Worm (Caenorhabditis elegans) whole organism, L1 larva: ENCODE results near the gene C56E6.2.
A peak's percentile ranks its signal among the peaks of the same experiment; 100 is the strongest.

Experiments
- C04F5.9 ChIP-seq: sonication (generic microtip); optimal IDR thresholded peaks from 2 replicates; lab custom pipeline; 2016; ENCODE audit warnings: missing genetic modification characterization, missing compliant biosample characterization
- C34B4.2 ChIP-seq: sonication (generic microtip); optimal IDR thresholded peaks from 2 replicates; lab custom pipeline; 2017; ENCODE audit warnings: mild to moderate bottlenecking, missing genetic modification characterization, missing compliant biosample characterization
- Y116A8C.19 ChIP-seq: sonication (generic microtip); optimal IDR thresholded peaks from 2 replicates; lab custom pipeline; 2016; ENCODE audit warnings: missing compliant biosample characterization, missing genetic modification characterization, borderline replicate concordance
- aly-2 ChIP-seq: fragments of 150-350 bp; optimal IDR thresholded peaks from 2 replicates; lab custom pipeline; 2014; ENCODE audit warnings: missing biosample characterization, missing genetic modification characterization
- ama-1 ChIP-seq: fragments of 150-350 bp; optimal IDR thresholded peaks from 2 replicates; lab custom pipeline; 2014
- blmp-1 ChIP-seq: fragments of 150-350 bp; optimal IDR thresholded peaks from 2 replicates; lab custom pipeline; 2014; ENCODE audit warnings: missing biosample characterization, missing genetic modification characterization
- ceh-8 ChIP-seq: fragments of 200-800 bp; sonication (Bioruptor generic); optimal IDR thresholded peaks from 2 replicates; lab custom pipeline; 2018; ENCODE audit warnings: mild to moderate bottlenecking, missing genetic modification characterization, moderate library complexity, missing compliant biosample characterization
- ceh-88 ChIP-seq: fragments of 200-800 bp; sonication (Bioruptor generic); IDR thresholded peaks from 2 replicates; pipeline ENCODE4 v1.3.6; 2022; ENCODE audit warnings: missing genetic modification characterization, missing compliant biosample characterization
- efl-1 ChIP-seq, 4 experiments: fragments of 150-350 bp; optimal IDR thresholded peaks in 3 of 4; peaks in 1 of 4; 1 replicate in 1 of 4; 2 replicates in 3 of 4; lab custom pipeline; 2014; ENCODE audit warnings: missing biosample characterization in 2 of 4, missing genetic modification characterization in 2 of 4, missing genetic modification reagents in 2 of 4
- efl-3 ChIP-seq: fragments of 200-800 bp; sonication (Bioruptor generic); optimal IDR thresholded peaks from 2 replicates; lab custom pipeline; 2018; ENCODE audit warnings: mild to moderate bottlenecking, missing genetic modification characterization, missing compliant biosample characterization
- egl-27 ChIP-seq, 2 experiments: fragments of 150-350 bp in 1 of 2; sonication (generic microtip); optimal IDR thresholded peaks; 3 replicates each; lab custom pipeline; 2017 to 2018; ENCODE audit warnings: missing biosample characterization in 2 of 2, missing genetic modification characterization in 2 of 2, missing genetic modification reagents in 2 of 2
- elt-2 ChIP-seq: sonication (generic microtip); optimal IDR thresholded peaks from 2 replicates; lab custom pipeline; 2016; ENCODE audit warnings: missing genetic modification characterization, mild to moderate bottlenecking, inconsistent platforms, missing compliant biosample characterization, missing genetic modification reagents
- ets-5 ChIP-seq: fragments of 200-800 bp; sonication (Bioruptor generic); IDR thresholded peaks from 2 replicates; pipeline ENCODE4 v1.3.6; 2022; ENCODE audit warnings: missing genetic modification characterization, missing compliant biosample characterization
- grh-1 ChIP-seq: fragments of 200-800 bp; sonication (Bioruptor generic); IDR thresholded peaks from 2 replicates; pipeline ENCODE4 v1.3.6; 2022; ENCODE audit warnings: missing genetic modification reagents, missing genetic modification characterization, missing compliant biosample characterization
- hlh-17 ChIP-seq: fragments of 200-800 bp; sonication (Bioruptor generic); optimal IDR thresholded peaks from 2 replicates; lab custom pipeline; 2018; ENCODE audit warnings: missing genetic modification characterization, mild to moderate bottlenecking, missing compliant biosample characterization, moderate library complexity, borderline replicate concordance
- hlh-4 ChIP-seq: sonication (generic microtip); optimal IDR thresholded peaks from 2 replicates; lab custom pipeline; 2016; ENCODE audit warnings: mild to moderate bottlenecking, missing genetic modification characterization, missing compliant biosample characterization
- irx-1 ChIP-seq: sonication (generic microtip); optimal IDR thresholded peaks from 2 replicates; lab custom pipeline; 2016; ENCODE audit warnings: missing genetic modification characterization, missing compliant biosample characterization
- isw-1 ChIP-seq: fragments of 200-800 bp; sonication (Bioruptor generic); IDR thresholded peaks from 2 replicates; pipeline ENCODE4 v1.3.6; 2022; ENCODE audit warnings: missing genetic modification characterization, missing compliant biosample characterization
- lin-13 ChIP-seq: fragments of 150-350 bp; optimal IDR thresholded peaks from 2 replicates; lab custom pipeline; 2014; ENCODE audit warnings: missing biosample characterization, missing genetic modification reagents, missing genetic modification characterization
- lin-14 ChIP-seq: fragments of 200-800 bp; sonication (Bioruptor generic); optimal IDR thresholded peaks from 2 replicates; lab custom pipeline; 2018; ENCODE audit warnings: mild to moderate bottlenecking, missing genetic modification characterization, moderate library complexity, missing compliant biosample characterization
- lin-39 ChIP-seq: fragments of 150-350 bp; optimal IDR thresholded peaks from 2 replicates; lab custom pipeline; 2014; ENCODE audit warnings: missing biosample characterization, missing genetic modification reagents, missing genetic modification characterization
- lir-3 ChIP-seq: sonication (generic microtip); optimal IDR thresholded peaks from 2 replicates; lab custom pipeline; 2016; ENCODE audit warnings: mild to moderate bottlenecking, missing genetic modification characterization, moderate library complexity, missing compliant biosample characterization; ENCODE audit not compliant: poor library complexity
- mep-1 ChIP-seq: fragments of 150-350 bp; optimal IDR thresholded peaks from 2 replicates; lab custom pipeline; 2014; ENCODE audit warnings: missing biosample characterization, missing genetic modification characterization
- nhr-11 ChIP-seq: fragments of 150-350 bp; optimal IDR thresholded peaks from 2 replicates; lab custom pipeline; 2014; ENCODE audit warnings: missing biosample characterization, missing genetic modification characterization
- nhr-12 ChIP-seq: sonication (generic microtip); optimal IDR thresholded peaks from 2 replicates; lab custom pipeline; 2017; ENCODE audit warnings: missing biosample characterization, missing genetic modification characterization
- nhr-19 ChIP-seq: fragments of 200-800 bp; sonication (Bioruptor generic); conservative IDR thresholded peaks from 2 replicates; pipeline ENCODE4 v1.3.6; 2022; ENCODE audit warnings: missing genetic modification characterization, missing compliant biosample characterization
- nhr-20 ChIP-seq: sonication (generic microtip); optimal IDR thresholded peaks from 2 replicates; lab custom pipeline; 2016; ENCODE audit warnings: mild to moderate bottlenecking, missing genetic modification characterization, missing compliant biosample characterization
- nhr-47 ChIP-seq: sonication (generic microtip); optimal IDR thresholded peaks from 2 replicates; lab custom pipeline; 2016; ENCODE audit warnings: mild to moderate bottlenecking, missing genetic modification characterization, moderate library complexity, missing compliant biosample characterization
- nhr-71 ChIP-seq: sonication (generic microtip); optimal IDR thresholded peaks from 2 replicates; lab custom pipeline; 2016; ENCODE audit warnings: mild to moderate bottlenecking, missing genetic modification characterization, moderate library complexity, missing compliant biosample characterization
- nhr-76 ChIP-seq: sonication (generic microtip); optimal IDR thresholded peaks from 2 replicates; lab custom pipeline; 2017; ENCODE audit warnings: missing biosample characterization, missing genetic modification characterization
- nhr-77 ChIP-seq: fragments of 150-350 bp; optimal IDR thresholded peaks from 2 replicates; lab custom pipeline; 2014; ENCODE audit warnings: missing biosample characterization, missing genetic modification characterization
- nhr-85 ChIP-seq: sonication (generic microtip); peaks from one replicate; lab custom pipeline; 2016; ENCODE audit warnings: missing genetic modification characterization, inconsistent platforms, missing compliant biosample characterization
- nhr-90 ChIP-seq: sonication (generic microtip); optimal IDR thresholded peaks from 2 replicates; lab custom pipeline; 2016; ENCODE audit warnings: mild to moderate bottlenecking, missing genetic modification characterization, missing compliant biosample characterization; ENCODE audit not compliant: poor library complexity
- rnt-1 ChIP-seq: sonication (generic microtip); optimal IDR thresholded peaks from 2 replicates; lab custom pipeline; 2016; ENCODE audit warnings: mild to moderate bottlenecking, missing genetic modification characterization, moderate library complexity, missing compliant biosample characterization
- skn-1 ChIP-seq: fragments of 150-350 bp; optimal IDR thresholded peaks from 2 replicates; lab custom pipeline; 2014; ENCODE audit warnings: missing biosample characterization, missing genetic modification characterization
- snpc-4 ChIP-seq: fragments of 150-350 bp; optimal IDR thresholded peaks from 2 replicates; lab custom pipeline; 2014; ENCODE audit warnings: missing biosample characterization, missing genetic modification characterization
- sox-4 ChIP-seq: sonication (generic microtip); optimal IDR thresholded peaks from 2 replicates; lab custom pipeline; 2016; ENCODE audit warnings: missing genetic modification characterization, missing compliant biosample characterization
- sup-37 ChIP-seq: fragments of 200-800 bp; sonication (Bioruptor generic); optimal IDR thresholded peaks from 2 replicates; lab custom pipeline; 2018; ENCODE audit warnings: mild to moderate bottlenecking, missing genetic modification characterization, missing compliant biosample characterization
- swsn-7 ChIP-seq: sonication (generic microtip); optimal IDR thresholded peaks from 2 replicates; lab custom pipeline; 2016; ENCODE audit warnings: missing genetic modification characterization, missing compliant biosample characterization
- tbx-2 ChIP-seq: sonication (generic microtip); optimal IDR thresholded peaks from 2 replicates; lab custom pipeline; 2016; ENCODE audit warnings: missing genetic modification characterization, missing compliant biosample characterization
- unc-62 ChIP-seq: fragments of 150-350 bp; optimal IDR thresholded peaks from 2 replicates; lab custom pipeline; 2014; ENCODE audit warnings: missing biosample characterization, missing genetic modification reagents, missing genetic modification characterization
- unc-86 ChIP-seq: sonication (generic microtip); optimal IDR thresholded peaks from 2 replicates; lab custom pipeline; 2016; ENCODE audit warnings: missing genetic modification characterization, missing compliant biosample characterization
- unc-98 ChIP-seq: fragments of 200-800 bp; sonication (Bioruptor generic); IDR thresholded peaks from 2 replicates; pipeline ENCODE4 v1.3.6; 2022; ENCODE audit warnings: missing genetic modification characterization, missing compliant biosample characterization
- vab-15 ChIP-seq: sonication (generic microtip); optimal IDR thresholded peaks from 2 replicates; lab custom pipeline; 2017; ENCODE audit warnings: missing genotype, mild to moderate bottlenecking, missing genetic modification characterization, missing compliant biosample characterization
- xbp-1 ChIP-seq: sonication (generic microtip); optimal IDR thresholded peaks from 2 replicates; lab custom pipeline; 2016; ENCODE audit warnings: missing genetic modification characterization, missing compliant biosample characterization
- zag-1 ChIP-seq: fragments of 150-350 bp; optimal IDR thresholded peaks from 2 replicates; lab custom pipeline; 2014; ENCODE audit warnings: missing biosample characterization, missing genetic modification characterization

The C56E6.2 gene

ce11 chrII:6523940-6524339, 787 bp upstream of the C56E6.2 start:
- no peak for TF ChIP-seq ama-1 (lab: Kevin White, UChicago)
- no peak for TF ChIP-seq xbp-1 (tag; lab: Kevin White, UChicago)
- TF ChIP-seq nhr-77 (tag; lab: Kevin White, UChicago), result no peak
- TF ChIP-seq C34B4.2, result no peak
- TF ChIP-seq elt-2 (tag; lab: Kevin White, UChicago), result no peak
- no peak for TF ChIP-seq hlh-17 (GFP tag; lab: Kevin White, UChicago)
- TF ChIP-seq lin-39, result no peak
- TF ChIP-seq zag-1 (tag; lab: Kevin White, UChicago), result no peak
- no peak for TF ChIP-seq nhr-90 (tag; lab: Kevin White, UChicago)
- no peak for TF ChIP-seq egl-27 (tag; optimal IDR thresholded peaks at IDR 0.05; lab: Kevin White, UChicago)
- no peak for TF ChIP-seq blmp-1 (tag; lab: Kevin White, UChicago)
- no peak for TF ChIP-seq ceh-8
- no peak for TF ChIP-seq C04F5.9 (tag; lab: Kevin White, UChicago)

ce11 chrII:6526136-6526684, 1.5 kb downstream of the C56E6.2 start:
- no peak for TF ChIP-seq C34B4.2
- TF ChIP-seq efl-1 (optimal IDR thresholded peaks at IDR 0.05; lab: Kevin White, UChicago), result no peak
- peak in 1 of 2 experiments; percentile 56 for TF ChIP-seq efl-1 (GFP tag; optimal IDR thresholded peaks at IDR 0.05 in 1 of 2; lab: Kevin White, UChicago)

ce11 chrII:6528629-6529028, 3.9 kb downstream of the C56E6.2 start, which contains the start of gene C56E6.4:
Gene C56E6.4 (minus strand): TSS chrII:6528729.
- TF ChIP-seq ceh-88 (GFP tag; lab: Robert Waterston, UW) (no peak), lin-39 (no peak), hlh-17 (GFP tag; lab: Kevin White, UChicago) (no peak), lin-14 (GFP tag; lab: Kevin White, UChicago) (no peak), ets-5 (GFP tag; lab: Robert Waterston, UW) (no peak), tbx-2 (no peak), skn-1 (tag; lab: Kevin White, UChicago) (no peak), aly-2 (no peak), nhr-20 (tag; lab: Kevin White, UChicago) (no peak), Y116A8C.19 (tag; lab: Kevin White, UChicago) (no peak), lin-13 (GFP tag; lab: Kevin White, UChicago) (no peak), sup-37 (GFP tag; lab: Kevin White, UChicago) (no peak), irx-1 (tag; lab: Kevin White, UChicago) (no peak), efl-1 (optimal IDR thresholded peaks at IDR 0.05; lab: Kevin White, UChicago) (no peak), efl-1 (GFP tag; optimal IDR thresholded peaks at IDR 0.05 in 1 of 2; lab: Kevin White, UChicago) (no peak), hlh-4 (tag; lab: Kevin White, UChicago) (no peak), vab-15 (tag; lab: Kevin White, UChicago) (no peak), nhr-77 (tag; lab: Kevin White, UChicago) (no peak), unc-62 (no peak), mep-1 (tag; lab: Kevin White, UChicago) (no peak)

ce11 chrII:6531527-6531926, 6.8 kb downstream of the C56E6.2 start, which contains the start of gene abch-1:
Gene abch-1 (minus strand): TSS chrII:6531627.
- TF ChIP-seq sup-37 (GFP tag; lab: Kevin White, UChicago) (no peak), efl-3 (GFP tag; lab: Kevin White, UChicago) (no peak), nhr-12 (no peak), nhr-11 (tag; lab: Kevin White, UChicago) (no peak), nhr-71 (tag; lab: Kevin White, UChicago) (no peak), lir-3 (no peak), hlh-17 (GFP tag; lab: Kevin White, UChicago) (no peak), swsn-7 (tag; lab: Kevin White, UChicago) (no peak), nhr-76 (tag; lab: Kevin White, UChicago) (no peak), isw-1 (GFP tag; lab: Robert Waterston, UW) (no peak), unc-86 (tag; lab: Kevin White, UChicago) (no peak), snpc-4 (tag; lab: Kevin White, UChicago) (no peak), grh-1 (GFP tag; lab: Robert Waterston, UW) (no peak), nhr-19 (GFP tag; lab: Robert Waterston, UW) (no peak), unc-98 (GFP tag; lab: Robert Waterston, UW) (no peak), nhr-47 (no peak), rnt-1 (tag; lab: Kevin White, UChicago) (no peak), mep-1 (tag; lab: Kevin White, UChicago) (no peak), nhr-85 (tag; lab: Kevin White, UChicago) (no peak), sox-4 (tag; lab: Kevin White, UChicago) (no peak)
- TF ChIP-seq, all 84 proteins: peak for 0
